Worm (Caenorhabditis elegans) whole organism, early embryonic: ENCODE measurements around the gene T05A7.3.

Experiments used
- B0310.2 ChIP-seq: sonication (generic microtip); optimal IDR thresholded peaks from 2 replicates; lab custom pipeline; 2016; ENCODE audit warnings: mild to moderate bottlenecking, missing genetic modification characterization, missing compliant biosample characterization
- F13C5.2 ChIP-seq: sonication (generic microtip); optimal IDR thresholded peaks from 2 replicates; lab custom pipeline; 2017; ENCODE audit warnings: mild to moderate bottlenecking, missing genetic modification characterization, inconsistent platforms, missing compliant biosample characterization
- aly-1 ChIP-seq: sonication (generic microtip); optimal IDR thresholded peaks from 2 replicates; lab custom pipeline; 2016; ENCODE audit warnings: missing genetic modification characterization, missing compliant biosample characterization
- ama-1 ChIP-seq: fragments of 150-350 bp; optimal IDR thresholded peaks from 2 replicates; lab custom pipeline; 2014
- ceh-13 ChIP-seq: fragments of 200-800 bp; sonication (Bioruptor generic); optimal IDR thresholded peaks from 2 replicates; lab custom pipeline; 2018; ENCODE audit warnings: mild to moderate bottlenecking, missing genetic modification characterization, missing compliant biosample characterization
- ceh-36 ChIP-seq: sonication (generic microtip); optimal IDR thresholded peaks from 2 replicates; lab custom pipeline; 2016; ENCODE audit warnings: missing genetic modification characterization, inconsistent platforms, missing compliant biosample characterization
- ets-7 ChIP-seq: sonication (generic microtip); optimal IDR thresholded peaks from 2 replicates; lab custom pipeline; 2016; ENCODE audit warnings: missing genotype, missing genetic modification characterization, missing compliant biosample characterization
- flt-1 ChIP-seq: fragments of 200-800 bp; sonication (Bioruptor generic); IDR thresholded peaks from 2 replicates; pipeline ENCODE4 v1.3.6; 2022; ENCODE audit warnings: missing genetic modification characterization, missing compliant biosample characterization
- hmbx-1 ChIP-seq: sonication (generic microtip); optimal IDR thresholded peaks from 2 replicates; lab custom pipeline; 2016; ENCODE audit warnings: mild to moderate bottlenecking, missing genetic modification characterization, missing compliant biosample characterization
- hmg-4 ChIP-seq: fragments of 200-800 bp; sonication (Bioruptor generic); optimal IDR thresholded peaks from 2 replicates; lab custom pipeline; 2018; ENCODE audit warnings: mild to moderate bottlenecking, missing genetic modification characterization, missing compliant biosample characterization
- hnd-1 ChIP-seq: sonication (generic microtip); optimal IDR thresholded peaks from 2 replicates; lab custom pipeline; 2016; ENCODE audit warnings: missing genetic modification characterization, missing compliant biosample characterization
- pes-1 ChIP-seq: fragments of 200-800 bp; sonication (Bioruptor generic); IDR thresholded peaks from 2 replicates; pipeline ENCODE4 v1.3.6; 2022; ENCODE audit warnings: missing genetic modification reagents, missing genetic modification characterization, missing compliant biosample characterization
- scrt-1 ChIP-seq: fragments of 200-800 bp; sonication (Bioruptor generic); IDR thresholded peaks from 2 replicates; pipeline ENCODE4 v1.3.6; 2022; ENCODE audit warnings: missing genetic modification characterization, missing compliant biosample characterization
- sea-1 ChIP-seq: fragments of 200-800 bp; sonication (Bioruptor generic); conservative IDR thresholded peaks from 2 replicates; pipeline ENCODE4 v1.3.6; 2022; ENCODE audit warnings: missing genetic modification characterization, missing compliant biosample characterization
- tbx-11 ChIP-seq: fragments of 200-800 bp; sonication (Bioruptor generic); IDR thresholded peaks from 2 replicates; pipeline ENCODE4 v1.3.6; 2022; ENCODE audit warnings: missing genetic modification characterization, missing compliant biosample characterization
- tbx-37 ChIP-seq: fragments of 200-800 bp; sonication (Bioruptor generic); conservative IDR thresholded peaks from 2 replicates; pipeline ENCODE4 v1.3.6; 2022; ENCODE audit warnings: missing genetic modification reagents, missing genetic modification characterization, missing compliant biosample characterization
- tra-4 ChIP-seq: sonication (generic microtip); optimal IDR thresholded peaks from 2 replicates; lab custom pipeline; 2017; ENCODE audit warnings: missing genetic modification characterization, missing compliant biosample characterization

T05A7.3 gene

ce11 chrII:4657370-4657769 lies 18.2 kb upstream of the T05A7.3 start:
- TF ChIP-seq scrt-1 (GFP tag; lab: Robert Waterston, UW) (no peak), F13C5.2 (tag; lab: Kevin White, UChicago) (no peak), ceh-36 (tag; lab: Kevin White, UChicago) (no peak), hmg-4 (GFP tag; lab: Kevin White, UChicago) (no peak), hmbx-1 (tag; lab: Kevin White, UChicago) (no peak), ama-1 (lab: Kevin White, UChicago) (no peak)

ce11 chrII:4658245-4658644 lies 17.3 kb upstream of the T05A7.3 start:
- no peak for TF ChIP-seq hmg-4 (GFP tag; lab: Kevin White, UChicago)
- no peak for TF ChIP-seq ceh-36 (tag; lab: Kevin White, UChicago)
- TF ChIP-seq ceh-13: no peak
- no peak for TF ChIP-seq flt-1 (GFP tag; lab: Robert Waterston, UW)
- no peak for TF ChIP-seq F13C5.2 (tag; lab: Kevin White, UChicago)
- no peak for TF ChIP-seq aly-1 (tag; lab: Kevin White, UChicago)
- no peak for TF ChIP-seq scrt-1 (GFP tag; lab: Robert Waterston, UW)
- TF ChIP-seq sea-1: no peak
- TF ChIP-seq B0310.2 (tag; lab: Kevin White, UChicago): no peak
- no peak for TF ChIP-seq tbx-11 (GFP tag; lab: Robert Waterston, UW)
- no peak for TF ChIP-seq pes-1 (GFP tag; lab: Robert Waterston, UW)
- no peak for TF ChIP-seq ama-1 (lab: Kevin White, UChicago)

ce11 chrII:4661278-4661677 lies 14.3 kb upstream of the T05A7.3 start, which contains the start of gene T05A7.13:
TSS of gene T05A7.13 (minus strand) at chrII:4661378.
- TF ChIP-seq aly-1 (tag; lab: Kevin White, UChicago) (no peak), tbx-37 (GFP tag; lab: Robert Waterston, UW) (no peak), ama-1 (lab: Kevin White, UChicago) (no peak), scrt-1 (GFP tag; lab: Robert Waterston, UW) (no peak), flt-1 (GFP tag; lab: Robert Waterston, UW) (no peak), ets-7 (no peak), tra-4 (tag; lab: Kevin White, UChicago) (no peak), sea-1 (no peak), B0310.2 (tag; lab: Kevin White, UChicago) (no peak)

DNA sequence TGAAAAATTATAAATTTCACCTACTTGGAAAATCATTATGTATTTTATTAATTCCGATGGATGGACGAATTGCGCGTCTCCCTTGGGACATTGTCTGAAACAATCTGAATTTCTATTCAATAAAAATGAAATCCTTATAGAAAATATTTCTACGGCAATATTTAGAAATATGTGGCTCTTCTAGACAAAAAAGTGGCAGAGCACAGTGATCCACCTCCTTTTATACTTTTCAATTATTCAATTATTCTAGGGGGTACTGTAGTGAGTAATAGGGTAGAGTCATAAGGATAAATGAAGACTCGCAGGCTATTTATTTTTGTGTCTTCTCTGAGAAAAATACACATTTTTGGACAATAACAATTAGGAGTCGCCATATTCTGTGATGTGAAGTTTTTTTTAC lies 12.4 kb upstream of the T05A7.3 start, which contains the start of gene T05A7.12:
Gene T05A7.12, minus strand, starts transcription at position 101 of the 400 bp plus-strand sequence.
- no peak for TF ChIP-seq ets-7
- TF ChIP-seq tbx-37 (GFP tag; lab: Robert Waterston, UW): no peak
- no peak for TF ChIP-seq aly-1 (tag; lab: Kevin White, UChicago)
- no peak for TF ChIP-seq tbx-11 (GFP tag; lab: Robert Waterston, UW)
- TF ChIP-seq F13C5.2 (tag; lab: Kevin White, UChicago): no peak
- no peak for TF ChIP-seq ceh-36 (tag; lab: Kevin White, UChicago)
- no peak for TF ChIP-seq tra-4 (tag; lab: Kevin White, UChicago)
- no peak for TF ChIP-seq hnd-1 (tag; lab: Kevin White, UChicago)
- TF ChIP-seq hmbx-1 (tag; lab: Kevin White, UChicago): no peak

DNA sequence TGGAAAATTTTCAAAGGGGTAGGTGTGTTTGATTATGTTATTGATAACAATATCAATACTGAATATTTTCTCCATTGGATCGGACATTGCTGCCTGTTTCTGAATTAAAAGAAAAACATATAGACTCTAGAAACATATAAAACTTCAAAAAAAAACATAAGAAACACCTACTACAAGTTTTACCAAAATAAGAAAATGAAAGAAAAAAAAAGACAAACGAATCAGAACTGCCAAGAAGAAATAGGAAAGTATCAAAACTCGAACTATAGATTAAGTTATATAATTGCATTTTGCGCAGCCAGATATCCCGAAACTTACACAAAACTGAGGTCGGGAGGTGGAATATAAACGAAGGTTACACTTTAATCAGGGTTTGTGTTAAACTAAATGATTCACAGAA lies 10.2 kb upstream of the T05A7.3 start, which contains the start of gene T05A7.11:
Gene T05A7.11, minus strand, starts transcription at position 101 of the 400 bp plus-strand sequence.
- no peak for TF ChIP-seq sea-1
- no peak for TF ChIP-seq tra-4 (tag; lab: Kevin White, UChicago)
- no peak for TF ChIP-seq hmbx-1 (tag; lab: Kevin White, UChicago)
- no peak for TF ChIP-seq ama-1 (lab: Kevin White, UChicago)
- no peak for TF ChIP-seq ets-7
- no peak for TF ChIP-seq F13C5.2 (tag; lab: Kevin White, UChicago)
- no peak for TF ChIP-seq tbx-37 (GFP tag; lab: Robert Waterston, UW)
- TF ChIP-seq tbx-11 (GFP tag; lab: Robert Waterston, UW): no peak
- no peak for TF ChIP-seq scrt-1 (GFP tag; lab: Robert Waterston, UW)
- TF ChIP-seq B0310.2 (tag; lab: Kevin White, UChicago): no peak
- no peak for TF ChIP-seq ceh-13
- no peak for TF ChIP-seq pes-1 (GFP tag; lab: Robert Waterston, UW)

DNA sequence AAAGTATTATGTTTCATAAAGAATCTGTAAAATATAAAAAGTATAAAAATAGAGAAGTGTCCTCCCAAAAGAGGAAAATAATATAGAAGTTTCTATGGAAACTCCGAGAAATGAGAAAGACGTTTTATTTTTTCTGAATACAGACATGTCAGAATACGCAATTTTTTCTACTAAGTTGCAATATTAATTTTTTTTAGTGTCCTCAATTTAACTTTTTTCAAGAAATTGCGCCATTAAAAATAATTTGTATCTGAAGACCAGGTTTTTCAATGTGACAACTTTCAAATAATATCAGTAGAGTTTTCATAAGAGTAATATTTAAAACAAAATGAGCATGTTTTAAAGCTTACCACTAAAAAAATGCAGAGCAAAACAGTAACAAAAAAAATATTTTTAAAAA lies 8.0 kb upstream of the T05A7.3 start, which contains the start of gene fut-5:
Gene fut-5, minus strand, starts transcription at position 101 of the 400 bp plus-strand sequence.
- TF ChIP-seq ceh-13 (no peak), ets-7 (no peak), F13C5.2 (tag; lab: Kevin White, UChicago) (no peak), tbx-11 (GFP tag; lab: Robert Waterston, UW) (no peak), hmbx-1 (tag; lab: Kevin White, UChicago) (no peak), sea-1 (no peak), flt-1 (GFP tag; lab: Robert Waterston, UW) (no peak), pes-1 (GFP tag; lab: Robert Waterston, UW) (no peak), tra-4 (tag; lab: Kevin White, UChicago) (no peak)

DNA sequence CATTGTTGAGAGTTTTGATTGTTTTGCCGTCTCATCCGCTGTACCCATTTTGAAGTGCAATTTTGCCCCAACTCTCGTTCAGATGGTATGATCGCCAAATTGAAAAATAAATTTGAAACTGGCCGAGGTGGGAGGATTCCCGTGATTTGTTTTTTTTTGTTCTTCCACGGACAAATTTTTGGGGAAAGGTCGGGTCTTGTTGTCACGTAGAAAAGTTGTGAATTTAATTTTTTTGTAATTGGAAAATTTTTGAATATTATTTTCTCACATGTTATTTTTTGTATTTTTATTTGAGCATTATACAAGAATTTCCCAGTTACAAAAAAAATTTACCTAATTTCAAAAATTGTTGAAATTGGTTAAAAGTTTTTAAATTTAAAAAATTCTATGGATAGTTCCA lies 3.9 kb upstream of the T05A7.3 start, which contains the start of gene T05A7.6:
Gene T05A7.6, minus strand, starts transcription at position 101 of the 400 bp plus-strand sequence.
- no peak for TF ChIP-seq B0310.2 (tag; lab: Kevin White, UChicago)
- TF ChIP-seq hmg-4 (GFP tag; lab: Kevin White, UChicago): no peak
- TF ChIP-seq hnd-1 (tag; lab: Kevin White, UChicago): no peak
- no peak for TF ChIP-seq F13C5.2 (tag; lab: Kevin White, UChicago)
- TF ChIP-seq tra-4 (tag; lab: Kevin White, UChicago): no peak
- no peak for TF ChIP-seq flt-1 (GFP tag; lab: Robert Waterston, UW)
- TF ChIP-seq sea-1: no peak
- TF ChIP-seq tbx-37 (GFP tag; lab: Robert Waterston, UW): no peak
- TF ChIP-seq tbx-11 (GFP tag; lab: Robert Waterston, UW): no peak
- no peak for TF ChIP-seq scrt-1 (GFP tag; lab: Robert Waterston, UW)
- no peak for TF ChIP-seq ceh-36 (tag; lab: Kevin White, UChicago)
- no peak for TF ChIP-seq ets-7
- no peak for TF ChIP-seq aly-1 (tag; lab: Kevin White, UChicago)
- no peak for TF ChIP-seq ama-1 (lab: Kevin White, UChicago)
